Worm (Caenorhabditis elegans) whole organism, L4 larva: ENCODE measurements around the gene inx-18.

Experiments
- D1046.2 ChIP-seq: fragments of 200-800 bp; sonication (Bioruptor generic); IDR thresholded peaks from 2 replicates; pipeline ENCODE4 v1.3.6; 2022; ENCODE audit warnings: missing genetic modification characterization, missing compliant biosample characterization
- F10B5.3 ChIP-seq: sonication (generic microtip); optimal IDR thresholded peaks from 2 replicates; lab custom pipeline; 2016; ENCODE audit warnings: mild to moderate bottlenecking, missing genetic modification characterization, missing compliant biosample characterization
- F26F4.8 ChIP-seq: fragments of 200-800 bp; sonication (Bioruptor generic); conservative IDR thresholded peaks from 2 replicates; pipeline ENCODE4 v1.3.6; 2022; ENCODE audit warnings: missing genetic modification characterization, missing compliant biosample characterization
- F49E8.2 ChIP-seq: sonication (generic microtip); optimal IDR thresholded peaks from 2 replicates; lab custom pipeline; 2016; ENCODE audit warnings: missing compliant biosample characterization, mild to moderate bottlenecking, missing genetic modification characterization, borderline replicate concordance
- R02D3.7 ChIP-seq: fragments of 150-350 bp; sonication (generic microtip); optimal IDR thresholded peaks from 3 replicates; lab custom pipeline; 2014; ENCODE audit warnings: missing biosample characterization, missing genetic modification characterization
- T20F7.1 ChIP-seq: fragments of 200-800 bp; sonication (Bioruptor generic); optimal IDR thresholded peaks from 2 replicates; lab custom pipeline; 2018; ENCODE audit warnings: mild to moderate bottlenecking, missing genetic modification characterization, missing compliant biosample characterization
- Y48G9A.11 ChIP-seq: fragments of 200-800 bp; sonication (Bioruptor generic); IDR thresholded peaks from 2 replicates; pipeline ENCODE4 v1.3.6; 2022; ENCODE audit warnings: missing genetic modification reagents, missing genetic modification characterization, missing compliant biosample characterization
- Y5F2A.4 ChIP-seq: fragments of 200-800 bp; sonication (Bioruptor generic); optimal IDR thresholded peaks from 2 replicates; lab custom pipeline; 2018; ENCODE audit warnings: mild to moderate bottlenecking, missing genetic modification characterization, missing compliant biosample characterization
- ZK546.5 ChIP-seq, 2 experiments: sonication (generic microtip); optimal IDR thresholded peaks; 2 replicates each; lab custom pipeline; 2017; ENCODE audit warnings: missing biosample characterization in 2 of 2, missing genetic modification characterization in 2 of 2
- aha-1 ChIP-seq: fragments of 150-350 bp; peaks from one replicate; lab custom pipeline; 2014; ENCODE audit warnings: missing biosample characterization, missing genetic modification characterization
- attf-4 ChIP-seq: sonication (generic microtip); optimal IDR thresholded peaks from 3 replicates; lab custom pipeline; 2017; ENCODE audit warnings: missing biosample characterization, missing genetic modification characterization
- ceh-20 ChIP-seq: fragments of 200-800 bp; sonication (Bioruptor generic); IDR thresholded peaks from 2 replicates; pipeline ENCODE4 v1.3.6; 2022; ENCODE audit warnings: missing genetic modification reagents, missing genetic modification characterization, missing compliant biosample characterization
- ceh-32 ChIP-seq: sonication (generic microtip); optimal IDR thresholded peaks from 2 replicates; lab custom pipeline; 2016; ENCODE audit warnings: mild to moderate bottlenecking, missing genetic modification characterization, missing compliant biosample characterization; ENCODE audit not compliant: poor library complexity
- ceh-82 ChIP-seq: sonication (generic microtip); optimal IDR thresholded peaks from 2 replicates; lab custom pipeline; 2017; ENCODE audit warnings: missing biosample characterization, missing genetic modification characterization
- ces-1 ChIP-seq: fragments of 150-350 bp; sonication (generic microtip); optimal IDR thresholded peaks from 4 replicates; lab custom pipeline; 2014; ENCODE audit warnings: missing biosample characterization, missing genetic modification reagents, missing genetic modification characterization
- cey-2 ChIP-seq: sonication (generic microtip); optimal IDR thresholded peaks from 3 replicates; lab custom pipeline; 2017; ENCODE audit warnings: missing genetic modification characterization, mild to moderate bottlenecking, missing compliant biosample characterization, antibody characterized with exemption, borderline replicate concordance; ENCODE audit not compliant: insufficient read depth
- ctbp-1 ChIP-seq: fragments of 200-800 bp; sonication (Bioruptor generic); IDR thresholded peaks from 2 replicates; pipeline ENCODE4 v1.3.6; 2022; ENCODE audit warnings: missing genetic modification reagents, missing genetic modification characterization, missing compliant biosample characterization
- daf-12 ChIP-seq: fragments of 150-350 bp; optimal IDR thresholded peaks from 2 replicates; lab custom pipeline; 2014; ENCODE audit warnings: missing biosample characterization, missing genetic modification reagents, missing genetic modification characterization
- daf-16 ChIP-seq, 3 experiments: sonication (generic microtip); optimal IDR thresholded peaks; 2 replicates each; lab custom pipeline; 2016 to 2017; ENCODE audit warnings: missing genetic modification characterization in 3 of 3, missing genetic modification reagents in 3 of 3, mild to moderate bottlenecking in 2 of 3, missing compliant biosample characterization in 2 of 3, missing biosample characterization in 1 of 3, moderate library complexity in 1 of 3
- daf-19 ChIP-seq: fragments of 200-800 bp; sonication (Bioruptor generic); conservative IDR thresholded peaks from 2 replicates; pipeline ENCODE4 v1.3.6; 2022; ENCODE audit warnings: missing genetic modification characterization, missing compliant biosample characterization
- dmd-9 ChIP-seq: fragments of 200-800 bp; sonication (Bioruptor generic); IDR thresholded peaks from 2 replicates; pipeline ENCODE4 v1.3.6; 2022; ENCODE audit warnings: missing genetic modification reagents, missing genetic modification characterization, missing compliant biosample characterization
- egl-27 ChIP-seq: sonication (generic microtip); optimal IDR thresholded peaks from 3 replicates; lab custom pipeline; 2017; ENCODE audit warnings: missing biosample characterization, missing genetic modification reagents, missing genetic modification characterization
- egl-43 ChIP-seq: fragments of 200-800 bp; sonication (Bioruptor generic); IDR thresholded peaks from 2 replicates; pipeline ENCODE4 v1.3.6; 2022; ENCODE audit warnings: missing genetic modification reagents, missing genetic modification characterization, missing compliant biosample characterization
- fkh-10 ChIP-seq: fragments of 150-350 bp; optimal IDR thresholded peaks from 2 replicates; lab custom pipeline; 2014; ENCODE audit warnings: missing biosample characterization, missing genetic modification reagents, missing genetic modification characterization
- gei-8 ChIP-seq: fragments of 200-800 bp; sonication (Bioruptor generic); optimal IDR thresholded peaks from 2 replicates; lab custom pipeline; 2018; ENCODE audit warnings: mild to moderate bottlenecking, missing genetic modification characterization, missing compliant biosample characterization
- hlh-11 ChIP-seq: fragments of 200-800 bp; sonication (Bioruptor generic); optimal IDR thresholded peaks from 2 replicates; lab custom pipeline; 2018; ENCODE audit warnings: mild to moderate bottlenecking, missing genetic modification characterization, missing compliant biosample characterization
- lin-13 ChIP-seq: fragments of 150-350 bp; optimal IDR thresholded peaks from 2 replicates; lab custom pipeline; 2014; ENCODE audit warnings: missing biosample characterization, missing genetic modification reagents, missing genetic modification characterization
- lin-15B ChIP-seq: fragments of 150-350 bp; sonication (generic microtip); optimal IDR thresholded peaks from 3 replicates; lab custom pipeline; 2014; ENCODE audit warnings: missing biosample characterization, missing genetic modification characterization
- madf-9 ChIP-seq: fragments of 200-800 bp; sonication (Bioruptor generic); conservative IDR thresholded peaks from 2 replicates; pipeline ENCODE4 v1.3.6; 2022; ENCODE audit warnings: missing genetic modification reagents, missing genetic modification characterization, missing compliant biosample characterization
- mdl-1 ChIP-seq, 2 experiments: fragments of 150-350 bp in 1 of 2; sonication (generic microtip) in 1 of 2; optimal IDR thresholded peaks; 2 replicates each; lab custom pipeline; 2014 to 2017; ENCODE audit warnings: missing biosample characterization in 2 of 2, missing genetic modification characterization in 2 of 2
- mep-1 ChIP-seq: fragments of 150-350 bp; sonication (generic microtip); optimal IDR thresholded peaks from 3 replicates; lab custom pipeline; 2014; ENCODE audit warnings: missing biosample characterization, missing genetic modification characterization
- nhr-102 ChIP-seq: sonication (generic microtip); optimal IDR thresholded peaks from 2 replicates; lab custom pipeline; 2016; ENCODE audit warnings: mild to moderate bottlenecking, missing genetic modification characterization, moderate library complexity, missing compliant biosample characterization
- nhr-11 ChIP-seq: fragments of 150-350 bp; optimal IDR thresholded peaks from 2 replicates; lab custom pipeline; 2014; ENCODE audit warnings: missing biosample characterization, missing genetic modification characterization
- nhr-28 ChIP-seq: fragments of 150-350 bp; optimal IDR thresholded peaks from 2 replicates; lab custom pipeline; 2014; ENCODE audit warnings: missing biosample characterization, missing genetic modification characterization
- nhr-41 ChIP-seq: fragments of 200-800 bp; sonication (Bioruptor generic); IDR thresholded peaks from 2 replicates; pipeline ENCODE4 v1.3.6; 2022; ENCODE audit warnings: missing genetic modification reagents, missing genetic modification characterization, missing compliant biosample characterization
- nhr-48 ChIP-seq: sonication (generic microtip); optimal IDR thresholded peaks from 2 replicates; lab custom pipeline; 2016; ENCODE audit warnings: mild to moderate bottlenecking, missing genetic modification characterization, missing compliant biosample characterization
- nhr-77 ChIP-seq: fragments of 150-350 bp; optimal IDR thresholded peaks from 2 replicates; lab custom pipeline; 2014; ENCODE audit warnings: missing biosample characterization, missing genetic modification characterization
- php-3 ChIP-seq: fragments of 200-800 bp; sonication (Bioruptor generic); IDR thresholded peaks from 2 replicates; pipeline ENCODE4 v1.3.6; 2022; ENCODE audit warnings: missing genetic modification reagents, missing genetic modification characterization, missing compliant biosample characterization
- sdz-12 ChIP-seq: fragments of 200-800 bp; sonication (Bioruptor generic); optimal IDR thresholded peaks from 2 replicates; lab custom pipeline; 2018; ENCODE audit warnings: mild to moderate bottlenecking, missing genetic modification characterization, missing compliant biosample characterization
- set-16 ChIP-seq: fragments of 200-800 bp; sonication (Bioruptor generic); IDR thresholded peaks from 2 replicates; pipeline ENCODE4 v1.3.6; 2022; ENCODE audit warnings: missing genetic modification reagents, missing genetic modification characterization, missing compliant biosample characterization
- snpc-4 ChIP-seq: fragments of 150-350 bp; optimal IDR thresholded peaks from 2 replicates; lab custom pipeline; 2014; ENCODE audit warnings: missing biosample characterization, missing genetic modification characterization
- spr-1 ChIP-seq: sonication (generic microtip); optimal IDR thresholded peaks from 2 replicates; lab custom pipeline; 2016; ENCODE audit warnings: mild to moderate bottlenecking, missing genetic modification characterization, missing compliant biosample characterization
- spr-3 ChIP-seq: fragments of 200-800 bp; sonication (Bioruptor generic); optimal IDR thresholded peaks from 2 replicates; lab custom pipeline; 2018; ENCODE audit warnings: mild to moderate bottlenecking, missing genetic modification characterization, missing compliant biosample characterization
- unc-130 ChIP-seq: sonication (generic microtip); optimal IDR thresholded peaks from 2 replicates; lab custom pipeline; 2016; ENCODE audit warnings: missing genetic modification reagents, missing genetic modification characterization, missing compliant biosample characterization
- unc-39 ChIP-seq: sonication (generic microtip); optimal IDR thresholded peaks from 2 replicates; lab custom pipeline; 2017; ENCODE audit warnings: missing biosample characterization, missing genetic modification characterization
- unc-62 ChIP-seq, 3 experiments: fragments of 150-350 bp in 1 of 3; sonication (generic microtip); optimal IDR thresholded peaks in 2 of 3; peaks in 1 of 3; 1 replicate in 1 of 3; 2 replicates in 2 of 3; lab custom pipeline; 2014 to 2017; ENCODE audit warnings: missing biosample characterization in 3 of 3, missing genetic modification characterization in 3 of 3, missing genetic modification reagents in 3 of 3, missing genotype in 1 of 3
- vab-7 ChIP-seq: fragments of 200-800 bp; sonication (Bioruptor generic); IDR thresholded peaks from 2 replicates; pipeline ENCODE4 v1.3.6; 2022; ENCODE audit warnings: missing genetic modification reagents, missing genetic modification characterization, missing compliant biosample characterization
- zfp-2 ChIP-seq: sonication (generic microtip); optimal IDR thresholded peaks from 2 replicates; lab custom pipeline; 2016; ENCODE audit warnings: mild to moderate bottlenecking, missing genetic modification characterization, missing compliant biosample characterization
- zip-11 ChIP-seq: fragments of 200-800 bp; sonication (Bioruptor generic); IDR thresholded peaks from 2 replicates; pipeline ENCODE4 v1.3.6; 2022; ENCODE audit warnings: missing genetic modification characterization, missing compliant biosample characterization
- ztf-11 ChIP-seq: fragments of 150-350 bp; optimal IDR thresholded peaks from 2 replicates; lab custom pipeline; 2014; ENCODE audit warnings: missing biosample characterization, missing genetic modification characterization
- ztf-7 ChIP-seq: fragments of 150-350 bp; optimal IDR thresholded peaks from 2 replicates; lab custom pipeline; 2014; ENCODE audit warnings: missing biosample characterization, missing genetic modification characterization

The inx-18 gene

DNA sequence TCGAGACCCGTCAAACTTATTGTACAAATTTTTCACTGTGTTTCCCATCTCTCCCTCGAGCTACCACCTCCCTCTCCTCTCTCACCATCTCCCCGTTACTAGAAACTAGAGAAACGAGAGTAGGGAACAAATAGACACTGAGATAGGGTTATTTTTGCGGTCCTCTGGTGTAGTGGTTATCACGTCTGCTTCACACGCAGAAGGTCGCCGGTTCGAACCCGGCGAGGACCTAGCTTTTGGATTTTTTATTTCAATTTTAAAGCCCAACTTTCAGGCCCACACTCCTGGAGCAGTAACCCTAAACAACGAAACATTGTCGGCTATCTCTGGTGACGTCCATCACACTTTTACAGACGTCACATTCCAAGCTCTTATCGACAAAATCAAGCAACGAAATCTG lies 14.2 kb downstream of the inx-18 start (continued):
- TF ChIP-seq nhr-28 (tag; lab: Kevin White, UChicago) (no peak), attf-4 (tag; lab: Kevin White, UChicago) (no peak), unc-62 (GFP tag; optimal IDR thresholded peaks at IDR 0.05 in 1 of 2; lab: Kevin White, UChicago) (peak in 1 of 2 experiments; percentile 55), unc-62 (tag; optimal IDR thresholded peaks at IDR 0.05; lab: Kevin White, UChicago) (no peak), mdl-1 (tag; optimal IDR thresholded peaks at IDR 0.05; lab: Kevin White, UChicago) (peak in 1 of 2 experiments; percentile 13), aha-1 (tag; lab: Kevin White, UChicago) (peak; percentile 96), fkh-10 (no peak), spr-1 (tag; lab: Kevin White, UChicago) (peak; percentile 31), ctbp-1 (GFP tag; lab: Robert Waterston, UW) (peak; percentile 87), Y5F2A.4 (GFP tag; lab: Kevin White, UChicago) (no peak), cey-2 (no peak), set-16 (GFP tag; lab: Robert Waterston, UW) (no peak), vab-7 (peak; percentile 65; the same call in 1 of the 2 replicates), unc-39 (tag; lab: Kevin White, UChicago) (no peak), php-3 (GFP tag; lab: Robert Waterston, UW) (peak; percentile 58; the same call in 1 of the 2 replicates), ceh-20 (0 out of 2 replicates have a peak, but pooled peaks have one; percentile 30), madf-9 (GFP tag; lab: Robert Waterston, UW) (peak; percentile 67; the same call in 1 of the 2 replicates), mep-1 (tag; lab: Kevin White, UChicago) (no peak), sdz-12 (GFP tag; lab: Kevin White, UChicago) (no peak), ztf-11 (tag; lab: Kevin White, UChicago) (no peak), daf-19 (GFP tag; lab: Robert Waterston, UW) (0 out of 2 replicates have a peak, but pooled peaks have one; percentile 43), F26F4.8 (peak; percentile 74), F10B5.3 (tag; lab: Kevin White, UChicago) (no peak), ceh-82 (tag; lab: Kevin White, UChicago) (no peak), zip-11 (no peak), D1046.2 (0 out of 2 replicates have a peak, but pooled peaks have one; percentile 50), ceh-32 (no peak), egl-43 (GFP tag; lab: Robert Waterston, UW) (peak; percentile 90), egl-27 (peak; percentile 8), gei-8 (GFP tag; lab: Kevin White, UChicago) (peak; percentile 59), nhr-48 (tag; lab: Kevin White, UChicago) (peak; percentile 21), lin-15B (tag; lab: Kevin White, UChicago) (no peak), ces-1 (GFP tag; lab: Kevin White, UChicago) (no peak), snpc-4 (tag; lab: Kevin White, UChicago) (no peak), daf-12 (tag; lab: Kevin White, UChicago) (no peak), ZK546.5 (tag; optimal IDR thresholded peaks at IDR 0.05; lab: Kevin White, UChicago) (no peak), hlh-11 (peak; percentile 47), zfp-2 (tag; lab: Kevin White, UChicago) (no peak), nhr-77 (tag; lab: Kevin White, UChicago) (peak; percentile 27), nhr-11 (tag; lab: Kevin White, UChicago) (no peak), unc-130 (GFP tag; lab: Kevin White, UChicago) (peak; percentile 16), nhr-41 (no peak), spr-3 (GFP tag; lab: Kevin White, UChicago) (peak; percentile 70), daf-16 (GFP tag; optimal IDR thresholded peaks at IDR 0.05; lab: Kevin White, UChicago) (peak; percentile 27 to 63), daf-16 (tag; optimal IDR thresholded peaks at IDR 0.05; lab: Kevin White, UChicago) (peak; percentile 38), F49E8.2 (tag; lab: Kevin White, UChicago) (no peak), T20F7.1 (GFP tag; lab: Kevin White, UChicago) (no peak), R02D3.7 (tag; lab: Kevin White, UChicago) (no peak), ztf-7 (tag; lab: Kevin White, UChicago) (peak; percentile 24), nhr-102 (no peak), lin-13 (GFP tag; lab: Kevin White, UChicago) (no peak), Y48G9A.11 (GFP tag; lab: Robert Waterston, UW) (peak; percentile 56), dmd-9 (GFP tag; lab: Robert Waterston, UW) (peak; percentile 71)
